Fruit fly (Drosophila melanogaster) whole organism, embryonic: ENCODE measurements around the gene tex.

Experiments
- CG10959 ChIP-seq: fragments of 200-800 bp; sonication (Bioruptor generic); IDR thresholded peaks from 2 replicates; pipeline ENCODE4 v1.3.6; 2022; ENCODE audit warnings: missing biosample characterization, missing genetic modification characterization
- CG11247 ChIP-seq: fragments of 200-800 bp; sonication (Bioruptor generic); IDR thresholded peaks from 2 replicates; pipeline ENCODE4 v1.3.6; 2022; ENCODE audit warnings: missing biosample characterization, missing genetic modification characterization
- CG12219 ChIP-seq: fragments of 200-800 bp; sonication (Bioruptor generic); optimal IDR thresholded peaks from 3 replicates; lab custom pipeline; 2018; ENCODE audit warnings: missing biosample characterization, mild to moderate bottlenecking, missing genetic modification characterization
- CG14441 ChIP-seq: fragments of 200-800 bp; sonication (Bioruptor generic); IDR thresholded peaks from 2 replicates; pipeline ENCODE4 v1.3.6; 2022; ENCODE audit warnings: missing biosample characterization, missing genetic modification characterization
- CG15269 ChIP-seq: fragments of 200-800 bp; sonication (Bioruptor generic); optimal IDR thresholded peaks from 2 replicates; lab custom pipeline; 2018; ENCODE audit warnings: missing biosample characterization, mild to moderate bottlenecking, missing genetic modification characterization, moderate library complexity
- CG15696 ChIP-seq: fragments of 200-800 bp; sonication (Bioruptor generic); optimal IDR thresholded peaks from 2 replicates; lab custom pipeline; 2019; ENCODE audit warnings: missing biosample characterization, mild to moderate bottlenecking, missing genetic modification characterization, moderate library complexity
- CG1647 ChIP-seq: fragments of 200-800 bp; sonication (Bioruptor generic); optimal IDR thresholded peaks from 3 replicates; lab custom pipeline; 2016; ENCODE audit warnings: missing biosample characterization, missing genetic modification characterization
- CG16813 ChIP-seq: fragments of 200-800 bp; sonication (Bioruptor generic); IDR thresholded peaks from 3 replicates; pipeline ENCODE4 v1.3.6; 2022; ENCODE audit warnings: missing biosample characterization, missing genetic modification characterization; ENCODE audit not compliant: partially characterized antibody
- CG17912 ChIP-seq: fragments of 200-800 bp; sonication (Bioruptor generic); optimal IDR thresholded peaks from 2 replicates; lab custom pipeline; 2018; ENCODE audit warnings: missing biosample characterization, mild to moderate bottlenecking, missing genetic modification characterization
- CG2129 ChIP-seq: fragments of 200-800 bp; sonication (Bioruptor generic); IDR thresholded peaks from 2 replicates; pipeline ENCODE4 v1.3.6; 2022; ENCODE audit warnings: missing biosample characterization, missing genetic modification characterization; ENCODE audit not compliant: partially characterized antibody
- CG32767 ChIP-seq: fragments of 200-800 bp; sonication (Bioruptor generic); IDR thresholded peaks from 2 replicates; pipeline ENCODE4 v1.3.6; 2022; ENCODE audit warnings: missing biosample characterization, missing genetic modification characterization
- CG34224 ChIP-seq: fragments of 200-800 bp; sonication (Bioruptor generic); IDR thresholded peaks from 3 replicates; pipeline ENCODE4 v1.3.6; 2022; ENCODE audit warnings: missing biosample characterization, missing genetic modification characterization; ENCODE audit not compliant: partially characterized antibody
- CG34422 ChIP-seq: fragments of 200-800 bp; sonication (Bioruptor generic); IDR thresholded peaks from 3 replicates; pipeline ENCODE4 v1.3.6; 2022; ENCODE audit warnings: missing biosample characterization, missing genetic modification characterization
- CG42726 ChIP-seq: fragments of 200-800 bp; sonication (Bioruptor generic); IDR thresholded peaks from 2 replicates; pipeline ENCODE4 v1.3.6; 2022; ENCODE audit warnings: missing biosample characterization, missing genetic modification characterization; ENCODE audit not compliant: partially characterized antibody
- CG5180 ChIP-seq: fragments of 200-800 bp; sonication (Bioruptor generic); optimal IDR thresholded peaks from 3 replicates; lab custom pipeline; 2017; ENCODE audit warnings: missing biosample characterization, missing genetic modification characterization, mild to moderate bottlenecking, moderate library complexity, missing genetic modification reagents
- CG6813 ChIP-seq: fragments of 200-800 bp; sonication (Bioruptor generic); optimal IDR thresholded peaks from 2 replicates; lab custom pipeline; 2017; ENCODE audit warnings: missing biosample characterization, missing genetic modification characterization, mild to moderate bottlenecking, moderate library complexity, missing genetic modification reagents
- CG8765 ChIP-seq: fragments of 200-800 bp; sonication (Bioruptor generic); IDR thresholded peaks from 2 replicates; pipeline ENCODE4 v1.3.6; 2022; ENCODE audit warnings: missing biosample characterization, missing genetic modification characterization
- CG9932 ChIP-seq: fragments of 200-800 bp; sonication (Bioruptor generic); IDR thresholded peaks from 2 replicates; pipeline ENCODE4 v1.3.6; 2022; ENCODE audit warnings: missing biosample characterization, missing genetic modification characterization
- CrebB ChIP-seq: fragments of 200-800 bp; sonication (Bioruptor generic); optimal IDR thresholded peaks from 3 replicates; lab custom pipeline; 2018; ENCODE audit warnings: missing biosample characterization, mild to moderate bottlenecking, missing genetic modification characterization
- Hr39 ChIP-seq: fragments of >200 bp; optimal IDR thresholded peaks from 2 replicates; lab custom pipeline; 2017
- Hr78 ChIP-seq, 2 experiments: fragments of 200-800 bp in 1 of 2; fragments of >200 bp in 1 of 2; sonication (Bioruptor generic) in 1 of 2; optimal IDR thresholded peaks; 2 replicates each; lab custom pipeline; 2017 to 2019; ENCODE audit warnings: missing biosample characterization in 2 of 2, missing genetic modification characterization in 2 of 2, mild to moderate bottlenecking in 1 of 2, moderate library complexity in 1 of 2
- MESR4 ChIP-seq: fragments of 200-800 bp; sonication (Bioruptor generic); optimal IDR thresholded peaks from 2 replicates; lab custom pipeline; 2018; ENCODE audit warnings: missing biosample characterization, mild to moderate bottlenecking, missing genetic modification characterization, moderate library complexity
- Meics ChIP-seq: fragments of 200-800 bp; sonication (Bioruptor generic); optimal IDR thresholded peaks from 2 replicates; lab custom pipeline; 2017; ENCODE audit warnings: missing biosample characterization, mild to moderate bottlenecking, missing genetic modification characterization
- Nf-YB ChIP-seq: fragments of 200-800 bp; sonication (Bioruptor generic); optimal IDR thresholded peaks from 3 replicates; lab custom pipeline; 2019; ENCODE audit warnings: missing biosample characterization, mild to moderate bottlenecking, missing genetic modification characterization, moderate library complexity
- Oaz ChIP-seq: fragments of 200-800 bp; sonication (Bioruptor generic); IDR thresholded peaks from 2 replicates; pipeline ENCODE4 v1.3.6; 2022; ENCODE audit warnings: missing biosample characterization, missing genetic modification characterization
- Sin3A ChIP-seq: fragments of >200 bp; optimal IDR thresholded peaks from 2 replicates; lab custom pipeline; 2018
- Spps ChIP-seq: fragments of 200-800 bp; sonication (Bioruptor generic); optimal IDR thresholded peaks from 2 replicates; lab custom pipeline; 2018; ENCODE audit warnings: missing biosample characterization, mild to moderate bottlenecking, missing genetic modification characterization
- Xbp1 ChIP-seq: fragments of 200-800 bp; sonication (Bioruptor generic); optimal IDR thresholded peaks from 3 replicates; lab custom pipeline; 2016; ENCODE audit warnings: missing biosample characterization, mild to moderate bottlenecking, missing genetic modification characterization
- az2 ChIP-seq: fragments of 200-800 bp; sonication (Bioruptor generic); optimal IDR thresholded peaks from 3 replicates; lab custom pipeline; 2016; ENCODE audit warnings: missing biosample characterization, missing genetic modification characterization
- btn ChIP-seq: fragments of 200-800 bp; sonication (Bioruptor generic); optimal IDR thresholded peaks from 2 replicates; lab custom pipeline; 2016; ENCODE audit warnings: missing biosample characterization, missing genetic modification characterization
- chif ChIP-seq, 2 experiments: fragments of 200-800 bp; sonication (Bioruptor generic); optimal IDR thresholded peaks; 3 replicates each; lab custom pipeline; 2016; ENCODE audit warnings: missing biosample characterization in 2 of 2, missing genetic modification characterization in 2 of 2
- chn ChIP-seq: fragments of 200-800 bp; sonication (Bioruptor generic); optimal IDR thresholded peaks from 2 replicates; lab custom pipeline; 2016; ENCODE audit warnings: missing biosample characterization, missing genetic modification characterization
- corto ChIP-seq: fragments of 200-800 bp; sonication (Bioruptor generic); optimal IDR thresholded peaks from 2 replicates; lab custom pipeline; 2016; ENCODE audit warnings: missing biosample characterization, mild to moderate bottlenecking, missing genetic modification characterization, moderate library complexity
- crol ChIP-seq: fragments of 200-800 bp; sonication (Bioruptor generic); IDR thresholded peaks from 2 replicates; pipeline ENCODE4 v1.3.6; 2022; ENCODE audit warnings: missing biosample characterization, missing genetic modification characterization
- dimm ChIP-seq: fragments of 200-800 bp; sonication (Bioruptor generic); IDR thresholded peaks from 2 replicates; pipeline ENCODE4 v1.3.6; 2022; ENCODE audit warnings: missing biosample characterization, missing genetic modification characterization
- disco-r ChIP-seq: fragments of 200-800 bp; sonication (Bioruptor generic); optimal IDR thresholded peaks from 2 replicates; lab custom pipeline; 2016; ENCODE audit warnings: missing biosample characterization, missing genetic modification characterization
- ewg ChIP-seq: fragments of 200-800 bp; sonication (Bioruptor generic); optimal IDR thresholded peaks from 3 replicates; lab custom pipeline; 2017; ENCODE audit warnings: mild to moderate bottlenecking, missing biosample characterization, missing genetic modification reagents, missing genetic modification characterization
- gfzf ChIP-seq: fragments of 200-800 bp; sonication (Bioruptor generic); optimal IDR thresholded peaks from 2 replicates; lab custom pipeline; 2016; ENCODE audit warnings: missing biosample characterization, mild to moderate bottlenecking, missing genetic modification characterization, moderate library complexity
- grau ChIP-seq: fragments of 200-800 bp; optimal IDR thresholded peaks from 3 replicates; lab custom pipeline; 2019; ENCODE audit warnings: missing biosample characterization, mild to moderate bottlenecking, missing genetic modification characterization, moderate library complexity
- gsb ChIP-seq: fragments of 200-800 bp; sonication (Bioruptor generic); IDR thresholded peaks from 2 replicates; pipeline ENCODE4 v1.3.6; 2022; ENCODE audit warnings: missing biosample characterization, missing genetic modification characterization
- ham ChIP-seq: fragments of 200-800 bp; sonication (Bioruptor generic); IDR thresholded peaks from 2 replicates; pipeline ENCODE4 v1.3.6; 2022; ENCODE audit warnings: missing biosample characterization, missing genetic modification characterization
- lola ChIP-seq, 3 experiments: fragments of >200 bp in 2 of 3; fragments of 200-800 bp in 1 of 3; sonication (Bioruptor generic) in 1 of 3; optimal IDR thresholded peaks; 2 replicates each; lab custom pipeline; 2017 to 2019; ENCODE audit warnings: missing biosample characterization in 3 of 3, missing genetic modification characterization in 3 of 3, mild to moderate bottlenecking in 1 of 3, moderate library complexity in 1 of 3
- maf-S ChIP-seq: fragments of 200-800 bp; sonication (Bioruptor generic); optimal IDR thresholded peaks from 2 replicates; lab custom pipeline; 2016; ENCODE audit warnings: missing biosample characterization, missing genetic modification characterization
- onecut ChIP-seq: fragments of 200-800 bp; sonication (Bioruptor generic); IDR thresholded peaks from 2 replicates; pipeline ENCODE4 v1.3.6; 2022; ENCODE audit warnings: missing biosample characterization, missing genetic modification characterization
- pho ChIP-seq: fragments of 200-800 bp; sonication (Bioruptor generic); optimal IDR thresholded peaks from 2 replicates; lab custom pipeline; 2016; ENCODE audit warnings: missing biosample characterization, missing genetic modification characterization
- sd ChIP-seq: fragments of 200-800 bp; sonication (Bioruptor generic); optimal IDR thresholded peaks from 3 replicates; lab custom pipeline; 2018; ENCODE audit warnings: missing biosample characterization, mild to moderate bottlenecking, missing genetic modification characterization, moderate library complexity
- sens-2 ChIP-seq: fragments of 200-800 bp; sonication (Bioruptor generic); IDR thresholded peaks from 2 replicates; pipeline ENCODE4 v1.3.6; 2022; ENCODE audit warnings: missing biosample characterization, missing genetic modification characterization
- tna ChIP-seq: fragments of 200-800 bp; sonication (Bioruptor generic); IDR thresholded peaks from 2 replicates; pipeline ENCODE4 v1.3.6; 2022; ENCODE audit warnings: missing biosample characterization, missing genetic modification characterization; ENCODE audit not compliant: partially characterized antibody
- wek ChIP-seq: fragments of 200-800 bp; sonication (Bioruptor generic); optimal IDR thresholded peaks from 3 replicates; lab custom pipeline; 2018; ENCODE audit warnings: missing biosample characterization, mild to moderate bottlenecking, missing genetic modification characterization, moderate library complexity
- zfh2 ChIP-seq: fragments of 200-800 bp; sonication (Bioruptor generic); optimal IDR thresholded peaks from 2 replicates; lab custom pipeline; 2016; ENCODE audit warnings: missing biosample characterization, missing genetic modification characterization

The tex gene

DNA sequence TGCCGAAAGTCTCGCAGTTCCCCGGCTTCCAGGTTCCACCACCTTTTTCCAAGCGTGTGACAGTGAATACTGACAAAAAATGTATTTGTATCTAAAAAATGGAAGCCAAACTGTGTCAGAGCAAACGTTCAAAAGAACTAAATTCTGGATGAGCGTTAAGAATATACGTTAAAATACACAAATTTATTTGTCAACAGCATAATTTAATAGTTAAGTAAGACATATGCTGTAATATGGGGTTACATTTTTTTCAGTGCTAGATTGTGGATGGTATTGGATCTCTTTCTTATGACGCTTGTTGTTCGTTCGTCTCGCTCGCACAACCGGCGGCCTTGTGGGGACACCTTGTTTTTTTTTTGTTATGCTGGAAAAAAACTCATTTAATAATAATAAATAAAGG, 47.1 kb upstream of the tex start (continued):
- no peak for TF ChIP-seq Sin3A (lab: Kevin White, UChicago)
- peak; percentile 75 for TF ChIP-seq wek (GFP tag; lab: Kevin White, UChicago)
- TF ChIP-seq CG16813 = no peak
- peak; percentile 85; the same call in 1 of the 2 replicates for TF ChIP-seq ham
- TF ChIP-seq zfh2 (GFP tag; lab: Kevin White, UChicago) = peak; percentile 95
- peak; percentile 90 for TF ChIP-seq sd
- peak; percentile 94 for TF ChIP-seq CrebB (tag; lab: Kevin White, UChicago)
- TF ChIP-seq Hr39 (lab: Kevin White, UChicago) = no peak
- peak; percentile 95 for TF ChIP-seq chn
- peak; percentile 88 for TF ChIP-seq Oaz
- no peak for TF ChIP-seq CG42726 (GFP tag; lab: Robert Waterston, UW)
- no peak for TF ChIP-seq CG17912 (GFP tag; lab: Kevin White, UChicago)
- TF ChIP-seq CG32767 (GFP tag; lab: Robert Waterston, UW) = peak; percentile 91
- TF ChIP-seq onecut (GFP tag; lab: Robert Waterston, UW) = peak; percentile 73
- peak; percentile 94 for TF ChIP-seq CG12219 (GFP tag; lab: Kevin White, UChicago)
- TF ChIP-seq CG5180 (GFP tag; lab: Kevin White, UChicago) = peak; percentile 82
- peak; percentile 97 for TF ChIP-seq grau
- peak; percentile 98 for TF ChIP-seq pho (GFP tag; lab: Kevin White, UChicago)
- peak; percentile 93 for TF ChIP-seq CG1647 (GFP tag; lab: Kevin White, UChicago)
- peak; percentile 90 to 91 for TF ChIP-seq chif (GFP tag; optimal IDR thresholded peaks at IDR 0.05; lab: Kevin White, UChicago)
- no peak for TF ChIP-seq CG2129
- peak; percentile 94 for TF ChIP-seq CG14441 (GFP tag; lab: Robert Waterston, UW)
- TF ChIP-seq CG34422 (GFP tag; lab: Robert Waterston, UW) = peak; percentile 92
- peak; percentile 63 for TF ChIP-seq MESR4 (GFP tag; lab: Kevin White, UChicago)
- peak; percentile 70 for TF ChIP-seq Spps (tag; lab: Kevin White, UChicago)
- peak; percentile 97 for TF ChIP-seq Xbp1 (GFP tag; lab: Kevin White, UChicago)
- peak; percentile 93 for TF ChIP-seq CG6813 (GFP tag; lab: Kevin White, UChicago)
- peak; percentile 95 for TF ChIP-seq CG15269 (tag; lab: Kevin White, UChicago)
- TF ChIP-seq corto (GFP tag; lab: Kevin White, UChicago) = peak; percentile 66
- peak; percentile 87 for TF ChIP-seq ewg (GFP tag; lab: Kevin White, UChicago)
- TF ChIP-seq CG11247 (GFP tag; lab: Robert Waterston, UW) = peak; percentile 94
- peak; percentile 94 for TF ChIP-seq disco-r (GFP tag; lab: Kevin White, UChicago)
- TF ChIP-seq CG10959 (GFP tag; lab: Robert Waterston, UW) = peak; percentile 63; the same call in 1 of the 2 replicates
- TF ChIP-seq tna (GFP tag; lab: Robert Waterston, UW) = no peak
- TF ChIP-seq Nf-YB (GFP tag; lab: Kevin White, UChicago) = peak; percentile 78
- TF ChIP-seq sens-2 = peak; percentile 78; the same call in 1 of the 2 replicates
- peak; percentile 2 for TF ChIP-seq gfzf (GFP tag; lab: Kevin White, UChicago)
- no peak for TF ChIP-seq CG34224 (GFP tag; lab: Robert Waterston, UW)
- peak; percentile 56 for TF ChIP-seq CG15696 (tag; lab: Kevin White, UChicago)
- peak; percentile 81 for TF ChIP-seq dimm (GFP tag; lab: Robert Waterston, UW)
- peak in 1 of 3 experiments; percentile 70 for TF ChIP-seq lola (GFP tag; optimal IDR thresholded peaks at IDR 0.05; lab: Kevin White, UChicago)
- peak; percentile 88 for TF ChIP-seq gsb (GFP tag; lab: Robert Waterston, UW)
- peak; percentile 99 for TF ChIP-seq Meics
- peak in 1 of 2 experiments; percentile 64 for TF ChIP-seq Hr78 (GFP tag; optimal IDR thresholded peaks at IDR 0.05; lab: Kevin White, UChicago)
- peak; percentile 41; the same call in 1 of the 2 replicates for TF ChIP-seq CG8765 (GFP tag; lab: Robert Waterston, UW)
- TF ChIP-seq crol = peak; percentile 58
- peak; percentile 99 for TF ChIP-seq CG9932 (GFP tag; lab: Robert Waterston, UW)
- TF ChIP-seq btn (GFP tag; lab: Kevin White, UChicago) = peak; percentile 74
- peak; percentile 96 for TF ChIP-seq maf-S (GFP tag; lab: Kevin White, UChicago)
- TF ChIP-seq az2 (GFP tag; lab: Kevin White, UChicago) = peak; percentile 95
